Worm (Caenorhabditis elegans): ENCODE results near the gene str-92.

str-92 gene

ce11 chrV:17706217-17706806 lies 29.9 kb upstream of the str-92 start:
- TF ChIP-seq hlh-17 (GFP tag; optimal IDR thresholded peaks at IDR 0.05; ENCODE audit: borderline replicate concordance) (no peak), irx-1 (tag; optimal IDR thresholded peaks at IDR 0.05) (no peak), ceh-82 (tag; optimal IDR thresholded peaks at IDR 0.05) (no peak), ceh-90 (tag; optimal IDR thresholded peaks at IDR 0.05) (no peak), mab-9 (GFP tag; IDR thresholded peaks at IDR 0.05) (no peak), vab-15 (tag; optimal IDR thresholded peaks at IDR 0.05) (no peak), aly-2 (tag; optimal IDR thresholded peaks at IDR 0.05) (no peak), dsc-1 (tag; optimal IDR thresholded peaks at IDR 0.05) (no peak), ztf-11 (tag; optimal IDR thresholded peaks at IDR 0.05) (no peak), nhr-77 (tag; optimal IDR thresholded peaks at IDR 0.05) (no peak), fkh-4 (tag; optimal IDR thresholded peaks at IDR 0.05; ENCODE audit: borderline replicate concordance) (no peak), lin-15B (tag; optimal IDR thresholded peaks at IDR 0.05) (no peak)

DNA sequence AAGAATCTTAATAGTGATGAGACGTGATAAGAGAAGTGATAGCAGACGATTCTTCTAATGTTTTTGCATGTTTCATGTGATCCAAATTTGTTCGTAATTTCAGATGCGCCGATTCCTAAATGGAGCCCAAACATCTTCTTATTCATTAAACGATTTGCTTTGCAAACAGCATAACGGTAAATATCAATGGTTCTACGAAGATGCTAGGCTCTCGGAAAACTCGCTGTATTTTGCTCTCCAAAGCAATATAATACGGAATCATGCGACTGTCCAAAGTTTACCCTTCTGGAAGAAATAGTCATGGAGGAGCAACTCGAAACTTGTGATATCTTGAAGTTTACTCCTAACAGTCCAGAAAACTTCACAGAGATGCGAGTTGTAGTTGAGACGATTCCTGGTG lies 29.4 kb upstream of the str-92 start, which contains the start of gene W06D12.6:
Gene W06D12.6 (plus strand): TSS at position 301 of the 400 bp plus-strand sequence.
- TF ChIP-seq lin-35 (GFP tag; optimal IDR thresholded peaks at IDR 0.05) (no peak), C34B4.2 (tag; optimal IDR thresholded peaks at IDR 0.05) (no peak), ceh-63 (GFP tag; optimal IDR thresholded peaks at IDR 0.05) (no peak), vab-15 (tag; optimal IDR thresholded peaks at IDR 0.05) (no peak)

DNA sequence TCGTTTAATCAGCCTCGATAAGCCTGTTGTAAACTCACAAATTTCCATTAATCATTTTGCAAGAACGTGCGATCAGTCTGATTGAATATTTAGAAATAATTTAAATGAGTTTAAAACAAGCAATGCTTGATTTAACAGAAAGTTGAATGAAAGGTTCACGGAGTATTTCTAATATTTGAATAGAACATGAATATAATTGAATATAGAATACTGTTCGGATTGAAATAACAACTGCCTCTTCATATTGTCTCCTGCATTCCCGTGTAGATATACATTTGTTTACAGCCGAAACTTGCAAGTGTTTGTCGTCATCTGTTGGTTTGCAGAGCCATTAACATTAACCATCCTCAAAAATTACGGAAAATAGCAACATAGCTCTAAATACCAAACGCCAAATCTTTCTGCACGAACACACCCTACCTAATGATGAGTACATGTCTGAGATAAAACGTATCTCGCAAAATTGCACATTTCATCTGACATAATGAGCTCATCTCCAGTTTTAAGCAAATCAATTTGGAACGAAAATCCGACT lies 24.3 kb upstream of the str-92 start, which contains the start of the genes Y26G10.5 and srh-32:
Gene Y26G10.5 (minus strand): TSS at position 101 of the 535 bp plus-strand sequence.
Gene srh-32 (plus strand): TSS at position 485 of the 535 bp plus-strand sequence.
- TF ChIP-seq ceh-63 (GFP tag; optimal IDR thresholded peaks at IDR 0.05) (no peak), nhr-85 (tag) (no peak), lin-14 (GFP tag; optimal IDR thresholded peaks at IDR 0.05) (no peak)

ce11 chrV:17699659-17700058 lies 23.2 kb upstream of the str-92 start, which contains the start of gene Y26G10.6:
Gene Y26G10.6, plus strand, starts transcription at chrV:17699959.
- TF ChIP-seq fkh-4 (tag; optimal IDR thresholded peaks at IDR 0.05; ENCODE audit: borderline replicate concordance) (no peak), elt-2 (tag; optimal IDR thresholded peaks at IDR 0.05) (no peak), Y116A8C.19 (tag; optimal IDR thresholded peaks at IDR 0.05; ENCODE audit: borderline replicate concordance) (no peak), tlp-1 (tag; optimal IDR thresholded peaks at IDR 0.05) (no peak), grh-1 (GFP tag; IDR thresholded peaks at IDR 0.05) (no peak), lsy-2 (tag; optimal IDR thresholded peaks at IDR 0.05) (no peak), F16B12.6 (tag; optimal IDR thresholded peaks at IDR 0.05) (no peak), ztf-11 (tag; optimal IDR thresholded peaks at IDR 0.05) (no peak), ceh-88 (GFP tag; IDR thresholded peaks at IDR 0.05) (no peak), ceh-82 (tag; optimal IDR thresholded peaks at IDR 0.05) (no peak), egl-13 (tag; optimal IDR thresholded peaks at IDR 0.05) (no peak)

DNA sequence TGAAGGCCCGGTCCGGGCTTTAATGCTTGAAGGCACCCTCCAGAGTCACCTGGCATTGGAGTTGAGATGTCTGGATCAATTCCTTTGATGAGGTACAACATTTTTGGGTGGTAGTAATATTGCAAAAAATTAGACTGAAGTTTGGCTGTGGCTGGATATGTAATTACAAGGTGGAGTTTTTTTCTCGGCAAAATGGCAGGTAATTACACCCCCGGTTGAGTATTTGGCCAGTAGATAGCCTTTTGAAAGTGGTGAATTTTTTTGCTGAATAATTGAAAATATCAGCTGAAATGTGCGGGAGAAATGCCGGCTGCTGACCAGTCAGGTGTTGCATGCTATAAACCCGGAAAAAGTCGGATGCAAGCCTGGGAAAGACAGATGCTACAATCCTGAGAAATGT lies 22.6 kb upstream of the str-92 start, which contains the start of gene Y26G10.4:
Gene Y26G10.4 (minus strand): TSS at position 101 of the 400 bp plus-strand sequence.
- TF ChIP-seq mep-1 (tag; optimal IDR thresholded peaks at IDR 0.05): no peak

DNA sequence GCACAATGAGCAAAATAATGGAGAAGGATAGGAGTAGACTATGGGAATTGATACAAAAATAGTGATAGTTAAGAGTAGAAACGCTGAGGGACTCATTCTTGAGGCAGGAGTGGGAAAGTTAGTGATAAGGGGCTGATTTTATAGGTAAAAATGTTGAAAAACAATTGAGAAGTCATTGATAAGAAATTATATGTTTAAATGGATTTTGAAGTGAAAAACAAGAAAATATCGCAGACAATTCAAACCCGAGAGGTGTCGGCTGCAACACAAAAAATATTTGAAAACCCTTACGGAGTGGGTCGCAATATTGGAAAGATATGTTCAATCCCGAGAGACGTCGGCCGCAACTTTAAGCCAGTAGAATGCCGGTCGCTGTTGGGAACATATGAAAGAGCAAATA lies 20.3 kb upstream of the str-92 start, which contains the start of gene spp-29:
Gene spp-29 (minus strand): TSS at position 101 of the 400 bp plus-strand sequence.
- TF ChIP-seq rnt-1 (tag; optimal IDR thresholded peaks at IDR 0.05): no peak
- TF ChIP-seq nhr-237 (tag; optimal IDR thresholded peaks at IDR 0.05): no peak

DNA sequence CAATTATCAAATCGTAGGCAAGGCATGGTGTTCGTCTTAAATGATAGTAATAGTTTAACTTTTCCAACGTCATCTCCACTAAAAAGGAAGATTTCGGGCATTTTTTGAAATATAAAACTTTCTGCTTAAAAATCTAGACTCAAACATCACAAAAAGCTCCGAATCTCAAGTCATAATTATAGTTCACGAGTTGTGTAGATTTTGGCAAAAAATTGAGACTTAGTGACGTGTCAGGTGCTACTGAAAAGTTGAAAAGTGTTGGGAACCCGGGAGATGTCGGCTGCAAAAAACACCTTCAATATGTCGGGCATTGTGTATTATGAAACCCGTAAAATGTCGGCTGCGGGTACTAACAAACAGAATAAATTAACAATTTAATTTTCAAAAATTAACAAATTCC lies 19.3 kb upstream of the str-92 start, which contains the start of gene Y26G10.1:
Gene Y26G10.1 (minus strand): TSS at position 101 of the 400 bp plus-strand sequence.
- TF ChIP-seq ceh-88 (GFP tag; IDR thresholded peaks at IDR 0.05) (no peak), lin-14 (GFP tag; optimal IDR thresholded peaks at IDR 0.05) (no peak), nhr-76 (tag; optimal IDR thresholded peaks at IDR 0.05) (no peak), efl-1 (optimal IDR thresholded peaks at IDR 0.05) (no peak), efl-1 (GFP tag; optimal IDR thresholded peaks at IDR 0.05 in 1 of 2) (no peak), irx-1 (tag; optimal IDR thresholded peaks at IDR 0.05) (no peak)
